Worm (Caenorhabditis elegans) whole organism, young adult: Measurements from ENCODE around the gene R05G9.5.
A peak's percentile ranks its signal among the peaks of the same experiment; 100 is the strongest.

Experiments used
- B0336.3 ChIP-seq: fragments of 200-800 bp; sonication (Bioruptor generic); IDR thresholded peaks from 2 replicates; pipeline ENCODE4 v1.3.6; 2022; ENCODE audit warnings: missing genetic modification characterization, missing compliant biosample characterization
- C06A6.2 ChIP-seq: fragments of 200-800 bp; sonication (Bioruptor generic); conservative IDR thresholded peaks from 2 replicates; pipeline ENCODE4 v1.3.6; 2022; ENCODE audit warnings: missing genetic modification characterization, missing compliant biosample characterization
- F10E7.11 ChIP-seq: sonication (generic microtip); optimal IDR thresholded peaks from 2 replicates; lab custom pipeline; 2017; ENCODE audit warnings: mild to moderate bottlenecking, missing genetic modification characterization, moderate library complexity, missing compliant biosample characterization
- F23B12.7 ChIP-seq: sonication (generic microtip); optimal IDR thresholded peaks from 2 replicates; lab custom pipeline; 2017; ENCODE audit warnings: missing genetic modification characterization, mild to moderate bottlenecking, missing compliant biosample characterization, antibody characterized with exemption, moderate library complexity; ENCODE audit not compliant: insufficient read depth
- F49E8.2 ChIP-seq: sonication (generic microtip); optimal IDR thresholded peaks from 3 replicates; lab custom pipeline; 2017; ENCODE audit warnings: missing genetic modification characterization, mild to moderate bottlenecking, missing compliant biosample characterization, antibody characterized with exemption, moderate library complexity; ENCODE audit not compliant: insufficient read depth
- F52B5.7 ChIP-seq: sonication (generic microtip); optimal IDR thresholded peaks from 2 replicates; lab custom pipeline; 2016; ENCODE audit warnings: mild to moderate bottlenecking, missing genetic modification characterization, missing compliant biosample characterization
- T07F8.4 ChIP-seq: sonication (generic microtip); optimal IDR thresholded peaks from 2 replicates; lab custom pipeline; 2016; ENCODE audit warnings: mild to moderate bottlenecking, missing genetic modification characterization, moderate library complexity, missing compliant biosample characterization
- Y67H2A.10 ChIP-seq: fragments of 200-800 bp; sonication (Bioruptor generic); conservative IDR thresholded peaks from 2 replicates; pipeline ENCODE4 v1.3.6; 2022; ENCODE audit warnings: missing genetic modification reagents, missing genetic modification characterization, missing compliant biosample characterization
- ZK185.1 ChIP-seq: sonication (generic microtip); optimal IDR thresholded peaks from 2 replicates; lab custom pipeline; 2016; ENCODE audit warnings: mild to moderate bottlenecking, missing genetic modification characterization, missing compliant biosample characterization; ENCODE audit not compliant: poor library complexity, severe bottlenecking
- aptf-2 ChIP-seq: fragments of 200-800 bp; sonication (Bioruptor generic); conservative IDR thresholded peaks from 2 replicates; pipeline ENCODE4 v1.3.6; 2022; ENCODE audit warnings: missing genetic modification reagents, missing genetic modification characterization, missing compliant biosample characterization
- athp-1 ChIP-seq: sonication (generic microtip); optimal IDR thresholded peaks from 2 replicates; lab custom pipeline; 2017; ENCODE audit warnings: mild to moderate bottlenecking, missing genetic modification characterization, missing compliant biosample characterization
- attf-3 ChIP-seq: fragments of 200-800 bp; sonication (Bioruptor generic); conservative IDR thresholded peaks from 2 replicates; pipeline ENCODE4 v1.3.6; 2022; ENCODE audit warnings: missing genetic modification reagents, missing genetic modification characterization, missing compliant biosample characterization
- cebp-1 ChIP-seq, 2 experiments: fragments of 200-800 bp in 1 of 2; sonication (Bioruptor generic) in 1 of 2; sonication (generic microtip) in 1 of 2; IDR thresholded peaks in 1 of 2; optimal IDR thresholded peaks in 1 of 2; 2 replicates each; pipeline versions ENCODE4 v1.3.6 to Lab custom; 2017 to 2022; ENCODE audit warnings: missing compliant biosample characterization in 2 of 2, missing genetic modification characterization in 2 of 2, mild to moderate bottlenecking in 1 of 2, missing genetic modification reagents in 1 of 2, moderate library complexity in 1 of 2
- ceh-79 ChIP-seq: sonication (generic microtip); optimal IDR thresholded peaks from 2 replicates; lab custom pipeline; 2017; ENCODE audit warnings: mild to moderate bottlenecking, missing genetic modification characterization, missing compliant biosample characterization
- ceh-91 ChIP-seq: fragments of 200-800 bp; sonication (Bioruptor generic); IDR thresholded peaks from 2 replicates; pipeline ENCODE4 v1.3.6; 2022; ENCODE audit warnings: missing genetic modification reagents, missing genetic modification characterization, missing compliant biosample characterization
- chd-7 ChIP-seq: sonication (generic microtip); optimal IDR thresholded peaks from 2 replicates; lab custom pipeline; 2016; ENCODE audit warnings: mild to moderate bottlenecking, missing genetic modification characterization, moderate library complexity, missing compliant biosample characterization
- dox-1 ChIP-seq: fragments of 200-800 bp; sonication (Bioruptor generic); IDR thresholded peaks from 2 replicates; pipeline ENCODE4 v1.3.6; 2022; ENCODE audit warnings: missing genetic modification reagents, missing genetic modification characterization, missing compliant biosample characterization
- dpff-1 ChIP-seq: sonication (generic microtip); optimal IDR thresholded peaks from 2 replicates; lab custom pipeline; 2017; ENCODE audit warnings: mild to moderate bottlenecking, missing genetic modification characterization, missing compliant biosample characterization
- dpl-1 ChIP-seq: fragments of 150-350 bp; optimal IDR thresholded peaks from 2 replicates; lab custom pipeline; 2014; ENCODE audit warnings: missing biosample characterization, missing genetic modification reagents, missing genetic modification characterization
- efl-1 ChIP-seq: fragments of 150-350 bp; optimal IDR thresholded peaks from 2 replicates; lab custom pipeline; 2014; ENCODE audit warnings: missing biosample characterization, missing genetic modification reagents, missing genetic modification characterization
- egl-18 ChIP-seq: fragments of 200-800 bp; sonication (Bioruptor generic); IDR thresholded peaks from 2 replicates; pipeline ENCODE4 v1.3.6; 2022; ENCODE audit warnings: missing genetic modification reagents, missing genetic modification characterization, missing compliant biosample characterization
- ekl-4 ChIP-seq: fragments of 200-800 bp; sonication (Bioruptor generic); IDR thresholded peaks from 2 replicates; pipeline ENCODE4 v1.3.6; 2022; ENCODE audit warnings: missing genetic modification reagents, missing genetic modification characterization, missing compliant biosample characterization
- fkh-3 ChIP-seq: sonication (generic microtip); optimal IDR thresholded peaks from 2 replicates; lab custom pipeline; 2016; ENCODE audit warnings: mild to moderate bottlenecking, missing genetic modification characterization, missing compliant biosample characterization
- gei-17 ChIP-seq: fragments of 200-800 bp; sonication (Bioruptor generic); optimal IDR thresholded peaks from 2 replicates; lab custom pipeline; 2018; ENCODE audit warnings: mild to moderate bottlenecking, missing genetic modification characterization, missing compliant biosample characterization
- him-1 ChIP-seq: sonication (generic microtip); optimal IDR thresholded peaks from 2 replicates; lab custom pipeline; 2016; ENCODE audit warnings: missing genotype, missing genetic modification reagents, missing genetic modification characterization, missing compliant biosample characterization
- hlh-12 ChIP-seq: sonication (generic microtip); optimal IDR thresholded peaks from 2 replicates; lab custom pipeline; 2016; ENCODE audit warnings: missing genetic modification characterization, missing compliant biosample characterization
- lag-1 ChIP-seq: fragments of 200-800 bp; sonication (Bioruptor generic); IDR thresholded peaks from 2 replicates; pipeline ENCODE4 v1.3.6; 2022; ENCODE audit warnings: missing genetic modification reagents, missing genetic modification characterization, missing compliant biosample characterization
- let-526 ChIP-seq: fragments of 200-800 bp; sonication (Bioruptor generic); IDR thresholded peaks from 2 replicates; pipeline ENCODE4 v1.3.6; 2022; ENCODE audit warnings: missing genetic modification reagents, missing genetic modification characterization, missing compliant biosample characterization
- let-607 ChIP-seq, 2 experiments: fragments of 200-800 bp in 1 of 2; sonication (Bioruptor generic) in 1 of 2; sonication (generic microtip) in 1 of 2; optimal IDR thresholded peaks; 2 replicates each; lab custom pipeline; 2016 to 2018; ENCODE audit warnings: mild to moderate bottlenecking in 2 of 2, missing compliant biosample characterization in 2 of 2, missing genetic modification characterization in 2 of 2, moderate library complexity in 2 of 2, missing genotype in 1 of 2
- lin-35 ChIP-seq, 3 experiments: fragments of 150-350 bp in 2 of 3; sonication (generic microtip) in 1 of 3; optimal IDR thresholded peaks; 2 replicates each; lab custom pipeline; 2014 to 2018; ENCODE audit warnings: missing biosample characterization in 3 of 3, missing genetic modification characterization in 3 of 3, missing genetic modification reagents in 3 of 3
- lir-1 ChIP-seq: fragments of 200-800 bp; sonication (Bioruptor generic); conservative IDR thresholded peaks from 2 replicates; pipeline ENCODE4 v1.3.6; 2022; ENCODE audit warnings: missing genetic modification reagents, missing genetic modification characterization, missing compliant biosample characterization
- madf-6 ChIP-seq: fragments of 200-800 bp; sonication (Bioruptor generic); IDR thresholded peaks from 2 replicates; pipeline ENCODE4 v1.3.6; 2022; ENCODE audit warnings: missing genetic modification reagents, missing genetic modification characterization, missing compliant biosample characterization
- mxl-1 ChIP-seq: sonication (generic microtip); optimal IDR thresholded peaks from 2 replicates; lab custom pipeline; 2016; ENCODE audit warnings: missing genetic modification characterization, missing compliant biosample characterization
- nhr-80 ChIP-seq: sonication (generic microtip); optimal IDR thresholded peaks from 2 replicates; lab custom pipeline; 2016; ENCODE audit warnings: missing genetic modification characterization, missing compliant biosample characterization
- nhr-90 ChIP-seq: sonication (generic microtip); optimal IDR thresholded peaks from 2 replicates; lab custom pipeline; 2016; ENCODE audit warnings: missing genotype, mild to moderate bottlenecking, missing genetic modification characterization, missing compliant biosample characterization
- pbrm-1 ChIP-seq: fragments of 200-800 bp; sonication (Bioruptor generic); IDR thresholded peaks from 2 replicates; pipeline ENCODE4 v1.3.6; 2022; ENCODE audit warnings: missing genetic modification reagents, missing genetic modification characterization, missing compliant biosample characterization
- pha-4 ChIP-seq: fragments of 150-350 bp; sonication (generic microtip); optimal IDR thresholded peaks from 2 replicates; lab custom pipeline; 2014; ENCODE audit warnings: missing biosample characterization, missing genetic modification reagents, missing genetic modification characterization
- rec-8 ChIP-seq, 2 experiments: sonication (generic microtip); optimal IDR thresholded peaks; 2 replicates each; lab custom pipeline; 2016; ENCODE audit warnings: mild to moderate bottlenecking in 2 of 2, missing genetic modification characterization in 2 of 2, missing genetic modification reagents in 2 of 2, missing genotype in 2 of 2, missing biosample characterization in 1 of 2, missing compliant biosample characterization in 1 of 2, moderate library complexity in 1 of 2
- repo-1 ChIP-seq: sonication (generic microtip); optimal IDR thresholded peaks from 2 replicates; lab custom pipeline; 2017; ENCODE audit warnings: mild to moderate bottlenecking, missing genetic modification characterization, missing compliant biosample characterization
- snpc-1.3 ChIP-seq: sonication (generic microtip); optimal IDR thresholded peaks from 2 replicates; lab custom pipeline; 2017; ENCODE audit warnings: missing genetic modification characterization, mild to moderate bottlenecking, missing compliant biosample characterization, antibody characterized with exemption, moderate library complexity, missing genotype, missing genetic modification reagents; ENCODE audit not compliant: insufficient read depth
- snpc-3.4 ChIP-seq: sonication (generic microtip); optimal IDR thresholded peaks from 2 replicates; lab custom pipeline; 2017; ENCODE audit warnings: missing genetic modification characterization, mild to moderate bottlenecking, missing compliant biosample characterization, antibody characterized with exemption, moderate library complexity, missing genotype, missing genetic modification reagents
- sptf-2 ChIP-seq: fragments of 200-800 bp; sonication (Bioruptor generic); optimal IDR thresholded peaks from 2 replicates; lab custom pipeline; 2018; ENCODE audit warnings: mild to moderate bottlenecking, missing genetic modification characterization, missing compliant biosample characterization
- tbp1 ChIP-seq: fragments of 200-800 bp; sonication (Bioruptor generic); optimal IDR thresholded peaks from 2 replicates; lab custom pipeline; 2018; ENCODE audit warnings: mild to moderate bottlenecking, missing genetic modification characterization, missing compliant biosample characterization
- tlf-1 ChIP-seq: fragments of 200-800 bp; sonication (Bioruptor generic); optimal IDR thresholded peaks from 2 replicates; lab custom pipeline; 2018; ENCODE audit warnings: mild to moderate bottlenecking, missing genetic modification characterization, missing compliant biosample characterization
- xnd-1 ChIP-seq: sonication (generic microtip); optimal IDR thresholded peaks from 2 replicates; lab custom pipeline; 2016; ENCODE audit warnings: missing genotype, missing genetic modification reagents, missing genetic modification characterization, missing compliant biosample characterization
- zim-3 ChIP-seq: sonication (generic microtip); optimal IDR thresholded peaks from 2 replicates; lab custom pipeline; 2017; ENCODE audit warnings: mild to moderate bottlenecking, missing genetic modification characterization, moderate library complexity, missing compliant biosample characterization
- ztf-25 ChIP-seq: fragments of 200-800 bp; sonication (Bioruptor generic); IDR thresholded peaks from 2 replicates; pipeline ENCODE4 v1.3.6; 2022; ENCODE audit warnings: missing genetic modification reagents, missing genetic modification characterization, missing compliant biosample characterization

R05G9.5 gene

DNA sequence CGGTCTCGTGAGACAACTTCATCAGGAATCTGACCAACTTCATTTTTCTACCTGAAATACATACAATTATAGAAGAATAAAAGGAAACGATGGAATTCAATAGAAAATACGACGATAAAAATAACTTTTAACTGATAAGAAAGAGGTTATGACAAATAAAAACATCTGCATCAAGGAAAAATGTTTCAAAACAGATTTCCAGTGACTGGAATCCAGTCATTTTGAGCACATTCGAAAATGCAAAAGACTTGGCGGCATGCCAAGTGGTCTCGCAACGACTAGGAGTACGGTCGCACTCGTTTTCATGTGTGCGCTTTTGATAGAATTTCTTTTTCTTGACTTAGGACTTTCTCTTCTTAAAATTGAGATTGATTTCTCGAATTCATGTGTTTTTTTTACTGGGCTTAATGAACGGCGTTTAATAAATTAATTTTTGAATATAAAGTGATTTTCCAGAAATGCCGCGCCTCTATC lies 10.3 kb downstream of the R05G9.5 start, which contains the start of the genes snr-3 and rsp-5 (continued):
- no peak for TF ChIP-seq aptf-2
- no peak for TF ChIP-seq zim-3 (tag; lab: Kevin White, UChicago)
- TF ChIP-seq tbp1 (GFP tag; lab: Kevin White, UChicago), result peak; percentile 50
- TF ChIP-seq egl-18, result no peak
- TF ChIP-seq F49E8.2 (tag; lab: Kevin White, UChicago), result peak; percentile 55
- no peak for TF ChIP-seq nhr-90
- no peak for TF ChIP-seq ztf-25
- peak; percentile 56 for TF ChIP-seq xnd-1 (tag; lab: Kevin White, UChicago)
- peak; percentile 40 for TF ChIP-seq ZK185.1 (tag; lab: Kevin White, UChicago)
- no peak for TF ChIP-seq rec-8 (tag; optimal IDR thresholded peaks at IDR 0.05; lab: Kevin White, UChicago)
- peak; percentile 72; the same call in 1 of the 2 replicates for TF ChIP-seq ekl-4 (GFP tag; lab: Robert Waterston, UW)
- TF ChIP-seq lin-35 (GFP tag; optimal IDR thresholded peaks at IDR 0.05; lab: Kevin White, UChicago), result peak in 2 of 3 experiments; percentile 23 to 77
- TF ChIP-seq dpff-1 (tag; lab: Kevin White, UChicago), result no peak
- TF ChIP-seq dox-1 (GFP tag; lab: Robert Waterston, UW), result peak; percentile 81
- no peak for TF ChIP-seq hlh-12 (tag; lab: Kevin White, UChicago)
- no peak for TF ChIP-seq let-526 (GFP tag; lab: Robert Waterston, UW)
- TF ChIP-seq ceh-91 (GFP tag; lab: Robert Waterston, UW), result peak; percentile 56
- TF ChIP-seq chd-7, result no peak
- TF ChIP-seq attf-3 (GFP tag; lab: Robert Waterston, UW), result no peak
- TF ChIP-seq F23B12.7, result peak; percentile 93
- peak; percentile 10 for TF ChIP-seq dpl-1 (GFP tag; lab: Kevin White, UChicago)
- TF ChIP-seq nhr-80 (tag; lab: Kevin White, UChicago), result no peak
- no peak for TF ChIP-seq C06A6.2
- TF ChIP-seq lag-1 (GFP tag; lab: Robert Waterston, UW), result no peak
- peak; percentile 53 for TF ChIP-seq snpc-1.3 (tag; lab: Kevin White, UChicago)
- TF ChIP-seq pbrm-1, result peak; percentile 52; the same call in 1 of the 2 replicates
- TF ChIP-seq lir-1 (GFP tag; lab: Robert Waterston, UW), result no peak
- TF ChIP-seq him-1, result peak; percentile 0
- no peak for TF ChIP-seq Y67H2A.10
- peak; percentile 69 for TF ChIP-seq pha-4 (tag; lab: Kevin White, UChicago)
- TF ChIP-seq cebp-1 (GFP tag; IDR thresholded peaks at IDR 0.05; lab: Robert Waterston, UW), result no peak
- peak; percentile 34 for TF ChIP-seq cebp-1 (tag; optimal IDR thresholded peaks at IDR 0.05; lab: Kevin White, UChicago)
- no peak for TF ChIP-seq gei-17 (GFP tag; lab: Kevin White, UChicago)
- TF ChIP-seq tlf-1 (GFP tag; lab: Kevin White, UChicago), result peak; percentile 51
- no peak for TF ChIP-seq let-607 (tag; optimal IDR thresholded peaks at IDR 0.05; lab: Kevin White, UChicago)
- TF ChIP-seq snpc-3.4 (tag; lab: Kevin White, UChicago), result peak; percentile 41
- no peak for TF ChIP-seq mxl-1
- no peak for TF ChIP-seq F52B5.7 (tag; lab: Kevin White, UChicago)
- no peak for TF ChIP-seq sptf-2
- no peak for TF ChIP-seq athp-1 (tag; lab: Kevin White, UChicago)
- peak; percentile 49 for TF ChIP-seq efl-1 (GFP tag; lab: Kevin White, UChicago)
- TF ChIP-seq T07F8.4 (tag; lab: Kevin White, UChicago), result no peak
- no peak for TF ChIP-seq B0336.3 (GFP tag; lab: Robert Waterston, UW)
- TF ChIP-seq ceh-79 (tag; lab: Kevin White, UChicago), result no peak
- no peak for TF ChIP-seq repo-1 (tag; lab: Kevin White, UChicago)
- peak; percentile 89 for TF ChIP-seq madf-6 (GFP tag; lab: Robert Waterston, UW)
- no peak for TF ChIP-seq F10E7.11 (tag; lab: Kevin White, UChicago)
- TF ChIP-seq fkh-3, result no peak
